Fruit fly (Drosophila melanogaster): ENCODE data around the gene CG11854.

Gene CG11854

dm6 chr3R:25209207-25209606 is 32.6 kb upstream of the CG11854 start (continued):
- TF ChIP-seq z (GFP tag; IDR thresholded peaks at IDR 0.05), result peak; percentile 91
- no peak for TF ChIP-seq GATAe (GFP tag; conservative IDR thresholded peaks at IDR 0.05)
- TF ChIP-seq Doc3 (GFP tag; IDR thresholded peaks at IDR 0.05; ENCODE audit: partially characterized antibody), result no peak
- TF ChIP-seq exex (tag; optimal IDR thresholded peaks at IDR 0.05), result peak; percentile 14
- TF ChIP-seq Hr51 (GFP tag; optimal IDR thresholded peaks at IDR 0.05), result no peak
- no peak for TF ChIP-seq Side (GFP tag; optimal IDR thresholded peaks at IDR 0.05)
- no peak for TF ChIP-seq peb (GFP tag; IDR thresholded peaks at IDR 0.05)
- TF ChIP-seq Aef1 (GFP tag; IDR thresholded peaks at IDR 0.05), result no peak
- TF ChIP-seq Hsf (GFP tag; optimal IDR thresholded peaks at IDR 0.05), result no peak
- TF ChIP-seq CG4820 (GFP tag; optimal IDR thresholded peaks at IDR 0.05), result no peak
- no peak for TF ChIP-seq CG9876 (GFP tag; optimal IDR thresholded peaks at IDR 0.05)
- no peak for TF ChIP-seq CG7745 (tag; optimal IDR thresholded peaks at IDR 0.05)
- TF ChIP-seq tx (GFP tag; optimal IDR thresholded peaks at IDR 0.05), result no peak
- no peak for TF ChIP-seq Asciz (GFP tag; optimal IDR thresholded peaks at IDR 0.05)
- TF ChIP-seq CG11085 (GFP tag; IDR thresholded peaks at IDR 0.05), result no peak
- no peak for TF ChIP-seq CG42726 (GFP tag; IDR thresholded peaks at IDR 0.05; ENCODE audit: partially characterized antibody)
- no peak for TF ChIP-seq CG17359 (tag; optimal IDR thresholded peaks at IDR 0.05)

dm6 chr3R:25215123-25215522 is 26.7 kb upstream of the CG11854 start, which contains the start of gene Saysd1:
Saysd1 (minus strand) TSS chr3R:25215188.
- no peak for TF ChIP-seq Hr78 (GFP tag; optimal IDR thresholded peaks at IDR 0.05)
- TF ChIP-seq Usf (GFP tag; optimal IDR thresholded peaks at IDR 0.05), result no peak
- no peak for TF ChIP-seq CG11723 (GFP tag; optimal IDR thresholded peaks at IDR 0.05)
- no peak for TF ChIP-seq CG11456 (GFP tag; IDR thresholded peaks at IDR 0.05)
- no peak for TF ChIP-seq CG6683 (GFP tag; optimal IDR thresholded peaks at IDR 0.05)
- TF ChIP-seq ind (GFP tag; optimal IDR thresholded peaks at IDR 0.05), result peak; percentile 31
- peak; percentile 30 for TF ChIP-seq tin (GFP tag; optimal IDR thresholded peaks at IDR 0.05)
- no peak for TF ChIP-seq CG5953 (GFP tag; IDR thresholded peaks at IDR 0.05)
- no peak for TF ChIP-seq toy (GFP tag; IDR thresholded peaks at IDR 0.05)
- TF ChIP-seq CG12219 (GFP tag; optimal IDR thresholded peaks at IDR 0.05), result no peak
- no peak for TF ChIP-seq br (optimal IDR thresholded peaks at IDR 0.05)
- peak; percentile 90 for TF ChIP-seq Dll (GFP tag; IDR thresholded peaks at IDR 0.05; ENCODE audit: partially characterized antibody)
- peak; percentile 10 for TF ChIP-seq Hmx (GFP tag; optimal IDR thresholded peaks at IDR 0.05)
- no peak for TF ChIP-seq CG4404 (GFP tag; IDR thresholded peaks at IDR 0.05)
- no peak for TF ChIP-seq Trl (optimal IDR thresholded peaks at IDR 0.05)
- peak; percentile 11 for TF ChIP-seq Trl (GFP tag; optimal IDR thresholded peaks at IDR 0.05)
- peak; percentile 11 for TF ChIP-seq CG7987 (GFP tag; optimal IDR thresholded peaks at IDR 0.05)
- TF ChIP-seq dmrt11E (tag; optimal IDR thresholded peaks at IDR 0.05), result no peak
- TF ChIP-seq Opbp (GFP tag; IDR thresholded peaks at IDR 0.05; ENCODE audit: partially characterized antibody), result peak; percentile 85; the same call in 2 of the 3 replicates
- no peak for TF ChIP-seq HLH3B (GFP tag; IDR thresholded peaks at IDR 0.05)
- TF ChIP-seq CG15696 (tag; optimal IDR thresholded peaks at IDR 0.05), result no peak
- no peak for TF ChIP-seq B-H2 (GFP tag; optimal IDR thresholded peaks at IDR 0.05)
- no peak for TF ChIP-seq Side (GFP tag; optimal IDR thresholded peaks at IDR 0.05)
- TF ChIP-seq CG13624 (GFP tag; optimal IDR thresholded peaks at IDR 0.05), result peak; percentile 64
- no peak for TF ChIP-seq CG8478 (optimal IDR thresholded peaks at IDR 0.05)
- TF ChIP-seq corto (GFP tag; optimal IDR thresholded peaks at IDR 0.05), result no peak
- TF ChIP-seq Nf-YB (GFP tag; optimal IDR thresholded peaks at IDR 0.05), result no peak
- TF ChIP-seq nerfin-2 (GFP tag; IDR thresholded peaks at IDR 0.05; ENCODE audit: partially characterized antibody), result peak; percentile 71
- no peak for TF ChIP-seq HHEX (GFP tag; optimal IDR thresholded peaks at IDR 0.05)
- TF ChIP-seq tna (GFP tag; IDR thresholded peaks at IDR 0.05; ENCODE audit: partially characterized antibody), result peak; percentile 81
- TF ChIP-seq gcm (GFP tag; optimal IDR thresholded peaks at IDR 0.05), result no peak
- no peak for TF ChIP-seq Chrac-16 (GFP tag; optimal IDR thresholded peaks at IDR 0.05)
- TF ChIP-seq sug (tag; optimal IDR thresholded peaks at IDR 0.05), result no peak
- no peak for TF ChIP-seq CHES-1-like (GFP tag; optimal IDR thresholded peaks at IDR 0.05)
- TF ChIP-seq Meics (GFP tag; optimal IDR thresholded peaks at IDR 0.05), result peak; percentile 44
- TF ChIP-seq Drgx (GFP tag; IDR thresholded peaks at IDR 0.05), result no peak
